Fruit fly (Drosophila melanogaster) whole organism, pupa: ENCODE measurements around the gene Nep7.
A peak's percentile ranks its signal among the peaks of the same experiment; 100 is the strongest.

Experiments
- CG10348 ChIP-seq: fragments of 200-800 bp; sonication (Bioruptor generic); IDR thresholded peaks from 2 replicates; pipeline ENCODE4 v1.3.6; 2022; ENCODE audit warnings: missing biosample characterization, missing genetic modification characterization
- CG12605 ChIP-seq: fragments of 200-800 bp; sonication (Bioruptor generic); IDR thresholded peaks from 2 replicates; pipeline ENCODE4 v1.3.6; 2022; ENCODE audit warnings: missing biosample characterization, missing genetic modification characterization
- CG13204 ChIP-seq: fragments of 200-800 bp; sonication (Bioruptor generic); optimal IDR thresholded peaks from 2 replicates; lab custom pipeline; 2018; ENCODE audit warnings: missing biosample characterization, mild to moderate bottlenecking, missing genetic modification characterization, moderate library complexity
- CG14655 ChIP-seq: fragments of 200-800 bp; sonication (Bioruptor generic); optimal IDR thresholded peaks from 3 replicates; lab custom pipeline; 2017; ENCODE audit warnings: mild to moderate bottlenecking, missing biosample characterization, missing genetic modification reagents, missing genetic modification characterization
- CG15710 ChIP-seq: fragments of 200-800 bp; sonication (Bioruptor generic); optimal IDR thresholded peaks from 2 replicates; lab custom pipeline; 2018; ENCODE audit warnings: missing biosample characterization, mild to moderate bottlenecking, missing genetic modification characterization, moderate library complexity
- CG17806 ChIP-seq: fragments of 200-800 bp; sonication (Bioruptor generic); optimal IDR thresholded peaks from 2 replicates; lab custom pipeline; 2018; ENCODE audit warnings: missing biosample characterization, mild to moderate bottlenecking, missing genetic modification characterization, moderate library complexity
- CG32121 ChIP-seq: fragments of 200-800 bp; sonication (Bioruptor generic); IDR thresholded peaks from 2 replicates; pipeline ENCODE4 v1.3.6; 2022; ENCODE audit warnings: missing biosample characterization, missing genetic modification characterization
- CG34367 ChIP-seq: fragments of 200-800 bp; sonication (Bioruptor generic); optimal IDR thresholded peaks from 2 replicates; lab custom pipeline; 2018; ENCODE audit warnings: missing biosample characterization, mild to moderate bottlenecking, missing genetic modification characterization
- CG4496 ChIP-seq: fragments of 200-800 bp; sonication (Bioruptor generic); IDR thresholded peaks from 3 replicates; pipeline ENCODE4 v1.3.6; 2022; ENCODE audit warnings: missing biosample characterization, missing genetic modification characterization
- CG8159 ChIP-seq: fragments of 200-800 bp; sonication (Bioruptor generic); optimal IDR thresholded peaks from 3 replicates; lab custom pipeline; 2018; ENCODE audit warnings: missing biosample characterization, mild to moderate bottlenecking, missing genetic modification characterization, moderate library complexity
- CG8301 ChIP-seq: fragments of 200-800 bp; sonication (Bioruptor generic); optimal IDR thresholded peaks from 2 replicates; lab custom pipeline; 2018; ENCODE audit warnings: missing biosample characterization, mild to moderate bottlenecking, missing genetic modification characterization
- CG9948 ChIP-seq: fragments of 200-800 bp; sonication (Bioruptor generic); optimal IDR thresholded peaks from 2 replicates; lab custom pipeline; 2018; ENCODE audit warnings: missing biosample characterization, mild to moderate bottlenecking, missing genetic modification characterization, moderate library complexity
- D1 ChIP-seq: fragments of 200-800 bp; sonication (Bioruptor generic); optimal IDR thresholded peaks from 2 replicates; lab custom pipeline; 2018; ENCODE audit warnings: missing biosample characterization, mild to moderate bottlenecking, missing genetic modification characterization, moderate library complexity
- EcR ChIP-seq: fragments of 200-800 bp; sonication (Bioruptor generic); optimal IDR thresholded peaks from 3 replicates; lab custom pipeline; 2019; ENCODE audit warnings: missing biosample characterization, missing genetic modification characterization, mild to moderate bottlenecking, moderate library complexity, missing genetic modification reagents
- Ets98B ChIP-seq: fragments of 200-800 bp; sonication (Bioruptor generic); IDR thresholded peaks from 2 replicates; pipeline ENCODE4 v1.3.6; 2022; ENCODE audit warnings: missing biosample characterization, missing genetic modification characterization
- Pif1A ChIP-seq: fragments of 200-800 bp; sonication (Bioruptor generic); optimal IDR thresholded peaks from 3 replicates; lab custom pipeline; 2016; ENCODE audit warnings: missing biosample characterization, missing genetic modification characterization
- Pif1B ChIP-seq: fragments of 200-800 bp; sonication (Bioruptor generic); optimal IDR thresholded peaks from 3 replicates; lab custom pipeline; 2016; ENCODE audit warnings: missing biosample characterization, missing genetic modification characterization
- Snoo ChIP-seq: fragments of 200-800 bp; sonication (Bioruptor generic); optimal IDR thresholded peaks from 3 replicates; lab custom pipeline; 2017; ENCODE audit warnings: missing biosample characterization, mild to moderate bottlenecking, missing genetic modification characterization, inconsistent platforms
- fd96Ca ChIP-seq: fragments of 200-800 bp; sonication (Bioruptor generic); IDR thresholded peaks from 3 replicates; pipeline ENCODE4 v1.3.6; 2022; ENCODE audit warnings: missing biosample characterization, missing genetic modification characterization
- gl ChIP-seq: fragments of 200-800 bp; sonication (Bioruptor generic); optimal IDR thresholded peaks from 2 replicates; lab custom pipeline; 2018; ENCODE audit warnings: missing biosample characterization, mild to moderate bottlenecking, missing genetic modification characterization
- rn ChIP-seq: fragments of 200-800 bp; sonication (Bioruptor generic); IDR thresholded peaks from 2 replicates; pipeline ENCODE4 v1.3.6; 2022; ENCODE audit warnings: missing biosample characterization, missing genetic modification characterization

The Nep7 gene

dm6 chr3R:27988647-27989430, 34.1 kb downstream of the Nep7 start:
- TF ChIP-seq CG9948 (peak; percentile 33), CG4496 (GFP tag; lab: Robert Waterston, UW) (peak; percentile 61; the same call in 2 of the 3 replicates), Ets98B (peak; percentile 57), CG13204 (GFP tag; lab: Kevin White, UChicago) (no peak), rn (GFP tag; lab: Robert Waterston, UW) (0 out of 2 replicates have a peak, but pooled peaks have one; percentile 33), CG15710 (tag; lab: Kevin White, UChicago) (no peak), CG14655 (GFP tag; lab: Kevin White, UChicago) (peak; percentile 76), CG8301 (peak; percentile 52), CG10348 (peak; percentile 50; the same call in 1 of the 2 replicates), EcR (no peak), fd96Ca (GFP tag; lab: Robert Waterston, UW) (peak; percentile 74), CG32121 (peak; percentile 70), gl (tag; lab: Kevin White, UChicago) (no peak), CG12605 (GFP tag; lab: Robert Waterston, UW) (no peak), Pif1B (GFP tag; lab: Kevin White, UChicago) (no peak), CG8159 (tag; lab: Kevin White, UChicago) (peak; percentile 38), Pif1A (GFP tag; lab: Kevin White, UChicago) (no peak), CG17806 (tag; lab: Kevin White, UChicago) (peak; percentile 9), CG34367 (tag; lab: Kevin White, UChicago) (peak; percentile 24), Snoo (tag; lab: Kevin White, UChicago) (no peak), D1 (tag; lab: Kevin White, UChicago) (no peak)

- no peak for TF ChIP-seq CG13204 (GFP tag; lab: Kevin White, UChicago)
- TF ChIP-seq CG12605 (GFP tag; lab: Robert Waterston, UW) = no peak
- no peak for TF ChIP-seq rn (GFP tag; lab: Robert Waterston, UW)
- TF ChIP-seq CG8159 (tag; lab: Kevin White, UChicago) = no peak
- no peak for TF ChIP-seq Pif1A (GFP tag; lab: Kevin White, UChicago)
- no peak for TF ChIP-seq gl (tag; lab: Kevin White, UChicago)
- TF ChIP-seq CG17806 (tag; lab: Kevin White, UChicago) = no peak
- TF ChIP-seq CG15710 (tag; lab: Kevin White, UChicago) = no peak
- TF ChIP-seq CG14655 (GFP tag; lab: Kevin White, UChicago) = no peak
- TF ChIP-seq Snoo (tag; lab: Kevin White, UChicago) = no peak
- TF ChIP-seq Ets98B = no peak
- TF ChIP-seq D1 (tag; lab: Kevin White, UChicago) = no peak
- TF ChIP-seq CG10348 = no peak
- no peak for TF ChIP-seq Pif1B (GFP tag; lab: Kevin White, UChicago)
- TF ChIP-seq EcR = no peak
- no peak for TF ChIP-seq CG8301
- no peak for TF ChIP-seq CG32121
Measured at dm6 chr3R:27990651-27991050, 35.9 kb downstream of the Nep7 start, which contains the start of gene CG4815. CG4815 (minus strand) TSS chr3R:27990751.

dm6 chr3R:28004034-28004433, 49.3 kb downstream of the Nep7 start:
- TF ChIP-seq CG8159 (tag; lab: Kevin White, UChicago) = peak; percentile 7
- TF ChIP-seq CG17806 (tag; lab: Kevin White, UChicago) = no peak
